Fruit fly (Drosophila melanogaster): ENCODE measurements around the gene eIF2Bbeta.

eIF2Bbeta gene

DNA sequence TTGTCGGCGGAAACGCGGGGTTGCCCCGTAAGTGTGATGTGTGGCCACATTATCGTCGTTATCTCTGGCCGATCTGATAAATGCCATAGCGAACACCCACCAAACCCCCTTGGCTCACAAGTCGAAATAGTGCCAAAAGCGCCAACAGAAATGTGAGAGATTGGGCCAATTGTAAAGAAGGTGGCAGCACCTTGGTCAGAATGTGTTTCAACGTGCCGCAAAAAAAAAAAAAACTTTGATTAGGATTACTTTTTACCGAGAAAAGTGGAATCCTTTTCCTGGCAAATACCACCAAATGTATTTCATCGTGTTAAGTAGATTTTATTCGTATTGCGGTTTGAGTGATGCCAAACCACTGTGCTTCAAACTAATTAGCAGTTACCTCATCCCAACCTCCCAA, 38.6 kb downstream of the eIF2Bbeta start (continued):
- peak; percentile 92 for TF ChIP-seq vvl (GFP tag; IDR thresholded peaks at IDR 0.05)
- TF ChIP-seq CG15269 (tag; optimal IDR thresholded peaks at IDR 0.05), result peak; percentile 90
- TF ChIP-seq B-H1 (GFP tag; IDR thresholded peaks at IDR 0.05), result peak; percentile 83
- 0 out of 3 replicates have a peak, but pooled peaks have one; percentile 24 for TF ChIP-seq hb (GFP tag; IDR thresholded peaks at IDR 0.05; ENCODE audit: partially characterized antibody)
- peak; percentile 74 for TF ChIP-seq Awh (GFP tag; IDR thresholded peaks at IDR 0.05)
- no peak for TF ChIP-seq fd102C (GFP tag; optimal IDR thresholded peaks at IDR 0.05)
- TF ChIP-seq trem (tag; optimal IDR thresholded peaks at IDR 0.05), result no peak
- peak; percentile 73 for TF ChIP-seq Bteb2 (GFP tag; optimal IDR thresholded peaks at IDR 0.05)
- peak; percentile 52 for TF ChIP-seq CG8924 (tag; optimal IDR thresholded peaks at IDR 0.05)
- TF ChIP-seq Ets65A (GFP tag), result peak; percentile 63
- TF ChIP-seq CG14710 (tag; optimal IDR thresholded peaks at IDR 0.05), result no peak
- peak in 1 of 2 experiments; percentile 48 for TF ChIP-seq bsh (GFP tag; optimal IDR thresholded peaks at IDR 0.05)
- TF ChIP-seq tap (tag; optimal IDR thresholded peaks at IDR 0.05), result no peak
- TF ChIP-seq CHES-1-like (GFP tag; optimal IDR thresholded peaks at IDR 0.05), result peak; percentile 85
- TF ChIP-seq CG5245 (GFP tag; optimal IDR thresholded peaks at IDR 0.05), result peak; percentile 53
- TF ChIP-seq CG7987 (GFP tag; optimal IDR thresholded peaks at IDR 0.05), result no peak
- TF ChIP-seq CG13123 (GFP tag; optimal IDR thresholded peaks at IDR 0.05), result no peak
- TF ChIP-seq ttk (GFP tag; IDR thresholded peaks at IDR 0.05), result peak; percentile 74
- no peak for TF ChIP-seq nerfin-1 (tag; optimal IDR thresholded peaks at IDR 0.05)
- peak; percentile 85 for TF ChIP-seq exex (tag; optimal IDR thresholded peaks at IDR 0.05)
- peak; percentile 86 for TF ChIP-seq al (GFP tag; IDR thresholded peaks at IDR 0.05)
- TF ChIP-seq B-H2 (GFP tag; optimal IDR thresholded peaks at IDR 0.05), result no peak
- TF ChIP-seq stc (GFP tag; IDR thresholded peaks at IDR 0.05), result peak; percentile 83
- peak; percentile 85 for TF ChIP-seq HLH3B (GFP tag; IDR thresholded peaks at IDR 0.05)
- TF ChIP-seq pros (GFP tag; optimal IDR thresholded peaks at IDR 0.05), result no peak
- TF ChIP-seq CG2120 (GFP tag; optimal IDR thresholded peaks at IDR 0.05), result peak; percentile 95
- TF ChIP-seq peb (GFP tag; IDR thresholded peaks at IDR 0.05), result peak; percentile 67
- TF ChIP-seq HHEX (GFP tag; optimal IDR thresholded peaks at IDR 0.05), result peak; percentile 82
- TF ChIP-seq CG15601 (tag; optimal IDR thresholded peaks at IDR 0.05), result no peak
- TF ChIP-seq CG10462 (GFP tag; optimal IDR thresholded peaks at IDR 0.05), result peak; percentile 2
- TF ChIP-seq CG7928 (GFP tag; optimal IDR thresholded peaks at IDR 0.05), result peak; percentile 39
- TF ChIP-seq CrebB (tag; optimal IDR thresholded peaks at IDR 0.05), result peak; percentile 50
- peak; percentile 54 for TF ChIP-seq CG8089 (GFP tag; optimal IDR thresholded peaks at IDR 0.05)
- TF ChIP-seq CG11456 (GFP tag; IDR thresholded peaks at IDR 0.05), result peak; percentile 90
- peak; percentile 86 for TF ChIP-seq Vsx1 (GFP tag; optimal IDR thresholded peaks at IDR 0.05)
- no peak for TF ChIP-seq CG4707 (GFP tag; optimal IDR thresholded peaks at IDR 0.05)
- peak; percentile 88 for TF ChIP-seq Antp (GFP tag; optimal IDR thresholded peaks at IDR 0.05)
- no peak for TF ChIP-seq dmrt11E (tag; optimal IDR thresholded peaks at IDR 0.05)
- TF ChIP-seq sna (GFP tag; IDR thresholded peaks at IDR 0.05; ENCODE audit: partially characterized antibody), result no peak
- peak; percentile 43 for TF ChIP-seq Sox100B (GFP tag; optimal IDR thresholded peaks at IDR 0.05)
- peak; percentile 72 for TF ChIP-seq Dad (GFP tag; optimal IDR thresholded peaks at IDR 0.05)
- peak; percentile 72; the same call in 1 of the 2 replicates for TF ChIP-seq Poxn (GFP tag; IDR thresholded peaks at IDR 0.05)
- no peak for TF ChIP-seq CG31365 (tag; optimal IDR thresholded peaks at IDR 0.05)
- peak; percentile 22 for TF ChIP-seq ewg (GFP tag; optimal IDR thresholded peaks at IDR 0.05)
- TF ChIP-seq trh (GFP tag; optimal IDR thresholded peaks at IDR 0.05), result peak; percentile 27
- no peak for TF ChIP-seq Elba2 (GFP tag; optimal IDR thresholded peaks at IDR 0.05)
- no peak for TF ChIP-seq Deaf1 (tag; optimal IDR thresholded peaks at IDR 0.05)
- TF ChIP-seq CG34376 (GFP tag; optimal IDR thresholded peaks at IDR 0.05), result no peak
- TF ChIP-seq CG11504 (tag; optimal IDR thresholded peaks at IDR 0.05), result peak; percentile 80
- no peak; the same call in 1 of the 2 replicates for TF ChIP-seq gt (GFP tag; IDR thresholded peaks at IDR 0.05)
- TF ChIP-seq CG9437 (GFP tag; optimal IDR thresholded peaks at IDR 0.05), result peak; percentile 1
